Worm (Caenorhabditis elegans): ENCODE results near the gene flr-1.

Gene flr-1

ce11 chrX:13409543-13409942 is 46.8 kb downstream of the flr-1 start, which contains the start of the genes cyp-13B1 and C29F7.1:
Gene cyp-13B1 (minus strand): TSS chrX:13409643.
Gene C29F7.1 (plus strand): TSS chrX:13409936.
- no peak for TF ChIP-seq tbx-11 (GFP tag; IDR thresholded peaks at IDR 0.05)
- no peak for TF ChIP-seq ets-7 (tag; optimal IDR thresholded peaks at IDR 0.05)
- TF ChIP-seq pes-1 (GFP tag; IDR thresholded peaks at IDR 0.05), result no peak
- no peak for TF ChIP-seq scrt-1 (GFP tag; IDR thresholded peaks at IDR 0.05)
- no peak for TF ChIP-seq ceh-13 (GFP tag; optimal IDR thresholded peaks at IDR 0.05)
- TF ChIP-seq hmbx-1 (tag; optimal IDR thresholded peaks at IDR 0.05), result no peak
- TF ChIP-seq aly-1 (tag; optimal IDR thresholded peaks at IDR 0.05), result no peak
- TF ChIP-seq tbx-37 (GFP tag; conservative IDR thresholded peaks at IDR 0.05), result no peak
- no peak for TF ChIP-seq hmg-4 (GFP tag; optimal IDR thresholded peaks at IDR 0.05)
- no peak for TF ChIP-seq F13C5.2 (tag; optimal IDR thresholded peaks at IDR 0.05)
- no peak for TF ChIP-seq sea-1 (GFP tag; conservative IDR thresholded peaks at IDR 0.05)
- no peak for TF ChIP-seq flt-1 (GFP tag; IDR thresholded peaks at IDR 0.05)
- TF ChIP-seq B0310.2 (tag; optimal IDR thresholded peaks at IDR 0.05), result no peak
- no peak for TF ChIP-seq ceh-36 (tag; optimal IDR thresholded peaks at IDR 0.05)
- no peak for TF ChIP-seq ama-1 (optimal IDR thresholded peaks at IDR 0.05)
- no peak for TF ChIP-seq tra-4 (tag; optimal IDR thresholded peaks at IDR 0.05)
- no peak for TF ChIP-seq hnd-1 (tag; optimal IDR thresholded peaks at IDR 0.05)
